Fruit fly (Drosophila melanogaster): Measurements from ENCODE around the gene CG3662.

Gene CG3662

DNA sequence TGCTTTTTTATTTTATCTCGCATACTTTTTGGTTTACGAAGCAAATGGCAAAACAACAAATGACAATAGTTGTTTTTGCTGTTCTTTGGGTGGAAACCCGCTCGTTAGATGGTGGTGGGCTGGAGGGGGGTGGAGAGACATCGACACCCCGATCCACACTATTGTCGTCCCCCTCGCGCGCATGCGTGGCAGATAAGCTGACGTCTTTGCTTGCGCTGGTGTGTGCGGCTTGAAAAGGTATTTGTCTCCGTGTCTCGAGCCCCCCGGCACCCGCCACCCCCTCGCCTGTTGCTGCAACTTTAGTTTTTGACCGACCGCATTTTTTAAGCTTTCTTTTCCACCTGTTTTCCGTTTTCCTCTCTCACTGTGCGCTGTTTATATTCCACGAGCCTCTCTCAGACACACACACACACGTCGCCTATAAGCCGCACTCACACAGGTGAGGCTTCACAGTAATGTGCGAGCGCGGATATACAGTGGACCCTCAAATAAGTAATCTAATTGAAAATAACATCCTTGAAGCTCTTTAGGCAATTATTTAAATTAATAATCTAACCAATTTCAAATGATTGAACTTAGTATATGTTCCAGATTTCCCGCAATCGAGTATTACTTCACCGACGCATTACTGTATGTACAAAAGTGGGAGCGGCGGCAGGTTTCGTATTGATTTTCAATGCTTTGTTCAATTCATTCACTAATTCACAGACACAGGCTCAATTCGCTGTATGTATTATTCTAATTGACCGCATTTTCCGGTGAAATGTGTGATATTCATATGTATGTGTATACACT is 46.1 kb downstream of the CG3662 start (continued):
- TF ChIP-seq CG10669 (GFP tag; optimal IDR thresholded peaks at IDR 0.05) = peak; percentile 88
- TF ChIP-seq CG8319 (GFP tag; optimal IDR thresholded peaks at IDR 0.05) = peak; percentile 82
- TF ChIP-seq CG8632 (GFP tag; optimal IDR thresholded peaks at IDR 0.05) = peak; percentile 91
- peak; percentile 94 for TF ChIP-seq CG11294 (GFP tag; IDR thresholded peaks at IDR 0.05)
- peak; percentile 94 for TF ChIP-seq Ets21C (GFP tag; optimal IDR thresholded peaks at IDR 0.05)
- TF ChIP-seq ss (GFP tag; optimal IDR thresholded peaks at IDR 0.05) = peak; percentile 64 to 88
- peak; percentile 95 for TF ChIP-seq Smox (GFP tag; optimal IDR thresholded peaks at IDR 0.05)
- TF ChIP-seq CG6808 (GFP tag; optimal IDR thresholded peaks at IDR 0.05) = peak; percentile 84
- TF ChIP-seq fd59A (GFP tag; optimal IDR thresholded peaks at IDR 0.05) = peak; percentile 83
- peak; percentile 95 for TF ChIP-seq cyc (GFP tag; optimal IDR thresholded peaks at IDR 0.05)
- peak; percentile 96 for TF ChIP-seq topi (GFP tag; optimal IDR thresholded peaks at IDR 0.05)
- TF ChIP-seq CG1621 (tag; optimal IDR thresholded peaks at IDR 0.05) = peak; percentile 84
- peak; percentile 88 for TF ChIP-seq CG3032 (tag; optimal IDR thresholded peaks at IDR 0.05)
- peak; percentile 91 for TF ChIP-seq CG34406 (GFP tag; optimal IDR thresholded peaks at IDR 0.05)
- TF ChIP-seq pdm3 (GFP tag; optimal IDR thresholded peaks at IDR 0.05) = peak; percentile 95
- TF ChIP-seq vri (GFP tag; optimal IDR thresholded peaks at IDR 0.05) = peak; percentile 94
- peak; percentile 97 for TF ChIP-seq CG6163 (GFP tag; IDR thresholded peaks at IDR 0.05)
- TF ChIP-seq Ets96B (tag; optimal IDR thresholded peaks at IDR 0.05) = peak; percentile 87
- peak; percentile 94 for TF ChIP-seq CG3919 (GFP tag; optimal IDR thresholded peaks at IDR 0.05)
- TF ChIP-seq CG11902 (GFP tag; optimal IDR thresholded peaks at IDR 0.05) = peak; percentile 92
- peak; percentile 92 for TF ChIP-seq Sox15 (GFP tag; optimal IDR thresholded peaks at IDR 0.05)
- peak; percentile 89 for TF ChIP-seq net (GFP tag; optimal IDR thresholded peaks at IDR 0.05)
- peak; percentile 93 for TF ChIP-seq CG6792 (GFP tag; optimal IDR thresholded peaks at IDR 0.05)
- peak; percentile 60 for TF ChIP-seq fd85E (GFP tag; optimal IDR thresholded peaks at IDR 0.05)
- TF ChIP-seq Hr39 (GFP tag; optimal IDR thresholded peaks at IDR 0.05) = peak; percentile 97
- peak; percentile 80 for TF ChIP-seq Hr38 (GFP tag; optimal IDR thresholded peaks at IDR 0.05)
- peak; percentile 96 for TF ChIP-seq Sox14 (GFP tag; optimal IDR thresholded peaks at IDR 0.05)

DNA sequence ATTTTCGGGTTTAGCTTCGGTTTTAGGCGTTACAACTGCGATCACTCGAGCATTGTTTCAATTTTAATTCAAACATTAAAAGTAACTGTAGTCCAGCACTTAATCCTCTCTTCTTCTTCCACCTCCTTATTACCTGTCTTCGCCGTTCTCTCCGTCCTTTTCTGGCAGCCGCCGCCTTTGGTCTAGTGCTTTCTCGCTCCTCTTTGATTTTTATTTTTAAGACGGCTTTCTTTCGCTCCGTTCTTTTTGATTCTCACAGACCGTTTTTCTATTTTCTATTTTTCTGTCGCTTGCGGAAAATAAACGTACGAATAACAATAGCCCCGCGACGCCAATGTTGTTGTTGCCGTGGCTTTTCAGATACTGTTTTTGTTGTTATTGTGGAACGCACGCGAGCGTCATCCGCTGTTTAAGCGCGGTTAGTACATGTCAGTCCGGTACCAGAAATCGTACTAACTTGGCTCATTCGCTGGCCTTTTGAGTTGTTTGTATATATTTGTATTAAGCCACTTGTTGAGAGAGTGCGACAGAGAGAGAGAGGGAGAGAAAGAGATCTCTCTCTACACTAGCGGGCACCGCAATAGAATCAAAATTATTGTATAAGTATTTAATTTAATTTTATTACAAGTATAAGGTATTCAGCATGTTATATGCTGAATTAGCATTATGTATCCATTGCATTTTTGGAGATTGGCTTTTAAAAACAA is 47.0 kb downstream of the CG3662 start, which contains the start of gene aru:
Gene aru (minus strand): TSS at position 456 of the 707 bp plus-strand sequence.
- peak; percentile 10 for TF ChIP-seq lz (GFP tag; optimal IDR thresholded peaks at IDR 0.05)
- peak in 1 of 2 experiments; percentile 9 for TF ChIP-seq salr (GFP tag; optimal IDR thresholded peaks at IDR 0.05)
- no peak for TF ChIP-seq CG11902 (GFP tag; optimal IDR thresholded peaks at IDR 0.05)
- peak; percentile 37 for TF ChIP-seq CG32006 (GFP tag; optimal IDR thresholded peaks at IDR 0.05)
- TF ChIP-seq CG3919 (GFP tag; optimal IDR thresholded peaks at IDR 0.05) = peak; percentile 51
- TF ChIP-seq Sox15 (GFP tag; optimal IDR thresholded peaks at IDR 0.05) = no peak
- peak; percentile 23 for TF ChIP-seq topi (GFP tag; optimal IDR thresholded peaks at IDR 0.05)
- TF ChIP-seq Smox (GFP tag; optimal IDR thresholded peaks at IDR 0.05) = peak; percentile 21
- peak; percentile 13 for TF ChIP-seq CG16779 (tag; optimal IDR thresholded peaks at IDR 0.05)
- peak; percentile 22 for TF ChIP-seq Ets96B (tag; optimal IDR thresholded peaks at IDR 0.05)
- no peak for TF ChIP-seq CG6808 (GFP tag; optimal IDR thresholded peaks at IDR 0.05)
- no peak for TF ChIP-seq cyc (GFP tag; optimal IDR thresholded peaks at IDR 0.05)
- peak; percentile 29 for TF ChIP-seq CG10669 (GFP tag; optimal IDR thresholded peaks at IDR 0.05)
- TF ChIP-seq CG7368 (GFP tag; optimal IDR thresholded peaks at IDR 0.05) = peak; percentile 12
- peak; percentile 53 for TF ChIP-seq Sox102F (GFP tag; optimal IDR thresholded peaks at IDR 0.05)
- TF ChIP-seq dsx (GFP tag; optimal IDR thresholded peaks at IDR 0.05; ENCODE audit: poor library complexity, severe bottlenecking) = no peak
- peak; percentile 25 for TF ChIP-seq Lpt (GFP tag; optimal IDR thresholded peaks at IDR 0.05)
- peak; percentile 12 for TF ChIP-seq achi (GFP tag; optimal IDR thresholded peaks at IDR 0.05)
- peak; percentile 57 for TF ChIP-seq fkh (GFP tag; optimal IDR thresholded peaks at IDR 0.05)
- TF ChIP-seq Blimp-1 (GFP tag; optimal IDR thresholded peaks at IDR 0.05) = no peak
- TF ChIP-seq CG34406 (GFP tag; optimal IDR thresholded peaks at IDR 0.05) = no peak
- TF ChIP-seq dac (GFP tag; optimal IDR thresholded peaks at IDR 0.05) = no peak
- no peak for TF ChIP-seq spab (GFP tag; optimal IDR thresholded peaks at IDR 0.05)
- TF ChIP-seq svp (GFP tag) = peak; percentile 54
- peak; percentile 62; the same call in 1 of the 2 replicates for TF ChIP-seq CG15336 (GFP tag; IDR thresholded peaks at IDR 0.05)
- TF ChIP-seq CG8632 (GFP tag; optimal IDR thresholded peaks at IDR 0.05) = peak; percentile 3
- no peak for TF ChIP-seq CG4318 (GFP tag; optimal IDR thresholded peaks at IDR 0.05)
- peak; percentile 22 for TF ChIP-seq CG3032 (tag; optimal IDR thresholded peaks at IDR 0.05)
- TF ChIP-seq CG11762 (GFP tag; optimal IDR thresholded peaks at IDR 0.05; ENCODE audit: insufficient read depth) = no peak
- TF ChIP-seq CG8319 (GFP tag; optimal IDR thresholded peaks at IDR 0.05) = no peak
- TF ChIP-seq ss (GFP tag; optimal IDR thresholded peaks at IDR 0.05) = peak; percentile 34 to 65
- no peak for TF ChIP-seq Ets21C (GFP tag; optimal IDR thresholded peaks at IDR 0.05)
- TF ChIP-seq Hr38 (GFP tag; optimal IDR thresholded peaks at IDR 0.05) = no peak

Data from whole organism, prepupa.